Worm (Caenorhabditis elegans) whole organism, early embryonic: ENCODE measurements around the gene msp-55.
"Not testable (repeated sequence)": the region's sequence is repeated elsewhere in the genome, so short reads cannot be mapped to it uniquely, and the experiment has no call there.

ENCODE experiments used
- B0310.2 ChIP-seq: sonication (generic microtip); optimal IDR thresholded peaks from 2 replicates; lab custom pipeline; 2016; ENCODE audit warnings: mild to moderate bottlenecking, missing genetic modification characterization, missing compliant biosample characterization
- F13C5.2 ChIP-seq: sonication (generic microtip); optimal IDR thresholded peaks from 2 replicates; lab custom pipeline; 2017; ENCODE audit warnings: mild to moderate bottlenecking, missing genetic modification characterization, inconsistent platforms, missing compliant biosample characterization
- aly-1 ChIP-seq: sonication (generic microtip); optimal IDR thresholded peaks from 2 replicates; lab custom pipeline; 2016; ENCODE audit warnings: missing genetic modification characterization, missing compliant biosample characterization
- ama-1 ChIP-seq: fragments of 150-350 bp; optimal IDR thresholded peaks from 2 replicates; lab custom pipeline; 2014
- ceh-13 ChIP-seq: fragments of 200-800 bp; sonication (Bioruptor generic); optimal IDR thresholded peaks from 2 replicates; lab custom pipeline; 2018; ENCODE audit warnings: mild to moderate bottlenecking, missing genetic modification characterization, missing compliant biosample characterization
- ceh-36 ChIP-seq: sonication (generic microtip); optimal IDR thresholded peaks from 2 replicates; lab custom pipeline; 2016; ENCODE audit warnings: missing genetic modification characterization, inconsistent platforms, missing compliant biosample characterization
- ets-7 ChIP-seq: sonication (generic microtip); optimal IDR thresholded peaks from 2 replicates; lab custom pipeline; 2016; ENCODE audit warnings: missing genotype, missing genetic modification characterization, missing compliant biosample characterization
- flt-1 ChIP-seq: fragments of 200-800 bp; sonication (Bioruptor generic); IDR thresholded peaks from 2 replicates; pipeline ENCODE4 v1.3.6; 2022; ENCODE audit warnings: missing genetic modification characterization, missing compliant biosample characterization
- hmbx-1 ChIP-seq: sonication (generic microtip); optimal IDR thresholded peaks from 2 replicates; lab custom pipeline; 2016; ENCODE audit warnings: mild to moderate bottlenecking, missing genetic modification characterization, missing compliant biosample characterization
- hmg-4 ChIP-seq: fragments of 200-800 bp; sonication (Bioruptor generic); optimal IDR thresholded peaks from 2 replicates; lab custom pipeline; 2018; ENCODE audit warnings: mild to moderate bottlenecking, missing genetic modification characterization, missing compliant biosample characterization
- hnd-1 ChIP-seq: sonication (generic microtip); optimal IDR thresholded peaks from 2 replicates; lab custom pipeline; 2016; ENCODE audit warnings: missing genetic modification characterization, missing compliant biosample characterization
- pes-1 ChIP-seq: fragments of 200-800 bp; sonication (Bioruptor generic); IDR thresholded peaks from 2 replicates; pipeline ENCODE4 v1.3.6; 2022; ENCODE audit warnings: missing genetic modification reagents, missing genetic modification characterization, missing compliant biosample characterization
- scrt-1 ChIP-seq: fragments of 200-800 bp; sonication (Bioruptor generic); IDR thresholded peaks from 2 replicates; pipeline ENCODE4 v1.3.6; 2022; ENCODE audit warnings: missing genetic modification characterization, missing compliant biosample characterization
- sea-1 ChIP-seq: fragments of 200-800 bp; sonication (Bioruptor generic); conservative IDR thresholded peaks from 2 replicates; pipeline ENCODE4 v1.3.6; 2022; ENCODE audit warnings: missing genetic modification characterization, missing compliant biosample characterization
- tbx-11 ChIP-seq: fragments of 200-800 bp; sonication (Bioruptor generic); IDR thresholded peaks from 2 replicates; pipeline ENCODE4 v1.3.6; 2022; ENCODE audit warnings: missing genetic modification characterization, missing compliant biosample characterization
- tbx-37 ChIP-seq: fragments of 200-800 bp; sonication (Bioruptor generic); conservative IDR thresholded peaks from 2 replicates; pipeline ENCODE4 v1.3.6; 2022; ENCODE audit warnings: missing genetic modification reagents, missing genetic modification characterization, missing compliant biosample characterization
- tra-4 ChIP-seq: sonication (generic microtip); optimal IDR thresholded peaks from 2 replicates; lab custom pipeline; 2017; ENCODE audit warnings: missing genetic modification characterization, missing compliant biosample characterization

msp-55 gene

ce11 chrIV:5077918-5078317 is 22.1 kb upstream of the msp-55 start:
- TF ChIP-seq hmg-4 (GFP tag; lab: Kevin White, UChicago) = peak; percentile 81
- no peak for TF ChIP-seq hmbx-1 (tag; lab: Kevin White, UChicago)
- TF ChIP-seq flt-1 (GFP tag; lab: Robert Waterston, UW) = 0 out of 2 replicates have a peak, but pooled peaks have one; percentile 16

- TF ChIP-seq hmbx-1 (tag; lab: Kevin White, UChicago) (no peak), F13C5.2 (tag; lab: Kevin White, UChicago) (no peak), tbx-11 (GFP tag; lab: Robert Waterston, UW) (no peak), tra-4 (no peak), scrt-1 (no peak), hnd-1 (tag; lab: Kevin White, UChicago) (no peak), ceh-36 (tag; lab: Kevin White, UChicago) (no peak), pes-1 (GFP tag; lab: Robert Waterston, UW) (no peak), aly-1 (tag; lab: Kevin White, UChicago) (no peak), tbx-37 (GFP tag; lab: Robert Waterston, UW) (no peak), sea-1 (GFP tag; lab: Robert Waterston, UW) (no peak), flt-1 (GFP tag; lab: Robert Waterston, UW) (no peak), ama-1 (no peak), ets-7 (tag; lab: Kevin White, UChicago) (no peak), hmg-4 (GFP tag; lab: Kevin White, UChicago) (no peak)
Observed at ce11 chrIV:5076607-5077006, 20.8 kb upstream of the msp-55 start.

DNA sequence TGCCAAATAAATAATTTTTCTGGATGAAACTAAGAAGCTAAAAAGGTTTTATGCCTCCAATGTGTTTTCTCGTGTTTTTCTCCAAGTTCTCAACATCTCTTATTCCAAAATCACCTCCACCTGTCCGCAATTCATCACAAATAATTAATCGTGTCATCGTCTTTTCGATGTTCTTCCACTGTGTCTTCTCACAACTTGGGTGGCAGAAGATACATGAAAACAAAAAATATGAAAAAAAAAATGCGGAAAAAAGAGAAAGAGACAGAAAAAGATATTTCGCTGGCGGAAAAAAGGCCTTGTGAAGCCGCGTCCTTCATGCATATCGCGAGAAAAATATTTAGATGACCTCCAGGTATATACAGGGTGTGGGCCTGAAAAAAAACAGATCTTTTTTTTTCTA is 18.0 kb upstream of the msp-55 start:
- TF ChIP-seq ets-7 (tag; lab: Kevin White, UChicago) = no peak
- TF ChIP-seq flt-1 (GFP tag; lab: Robert Waterston, UW) = no peak
- TF ChIP-seq hmg-4 (GFP tag; lab: Kevin White, UChicago) = no peak
- no peak for TF ChIP-seq ceh-13 (GFP tag; lab: Kevin White, UChicago)
- no peak for TF ChIP-seq hnd-1 (tag; lab: Kevin White, UChicago)
- TF ChIP-seq ama-1 = no peak
- no peak for TF ChIP-seq scrt-1
- no peak for TF ChIP-seq tbx-11 (GFP tag; lab: Robert Waterston, UW)
- TF ChIP-seq tbx-37 (GFP tag; lab: Robert Waterston, UW) = no peak
- TF ChIP-seq sea-1 (GFP tag; lab: Robert Waterston, UW) = no peak
- TF ChIP-seq hmbx-1 (tag; lab: Kevin White, UChicago) = no peak
- no peak for TF ChIP-seq pes-1 (GFP tag; lab: Robert Waterston, UW)

- not testable (repeated sequence) for TF ChIP-seq ets-7 (tag; lab: Kevin White, UChicago); F13C5.2 (tag; lab: Kevin White, UChicago); pes-1 (GFP tag; lab: Robert Waterston, UW)
Observed at ce11 chrIV:5070593-5070992, 14.8 kb upstream of the msp-55 start, which contains the start of gene C02B10.6. TSS of gene C02B10.6 (plus strand) at chrIV:5070893.

DNA sequence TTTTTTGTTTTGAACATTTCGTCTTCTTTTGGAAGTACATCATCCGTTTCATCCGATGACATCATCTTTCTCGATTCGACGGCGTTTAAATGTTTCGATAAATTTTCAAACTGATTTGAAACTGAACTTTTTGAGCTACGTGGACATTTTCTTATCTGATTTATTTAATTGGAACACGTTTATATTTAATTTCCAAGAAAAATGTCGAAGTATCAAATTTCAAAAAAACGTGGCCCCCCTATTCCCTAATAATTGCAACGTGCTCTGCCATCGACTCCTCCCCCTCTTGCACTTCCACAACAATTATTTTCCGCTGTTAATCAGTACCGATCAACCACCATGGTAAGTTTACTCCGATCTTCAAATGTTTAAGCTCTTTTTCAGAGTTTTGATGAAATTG is 12.7 kb upstream of the msp-55 start, which contains the start of the genes R13H9.6 and rmd-6:
Gene R13H9.6, minus strand, starts transcription at position 101 of the 400 bp plus-strand sequence.
Gene rmd-6, plus strand, starts transcription at position 305 of the 400 bp plus-strand sequence.
- not testable (repeated sequence) for TF ChIP-seq ceh-36 (tag; lab: Kevin White, UChicago); tra-4; hmbx-1 (tag; lab: Kevin White, UChicago)

ce11 chrIV:5066887-5067286 is 11.1 kb upstream of the msp-55 start, which contains the start of gene ttbk-2.2:
TSS of gene ttbk-2.2 (minus strand) at chrIV:5066987.
- not testable (repeated sequence) for TF ChIP-seq flt-1 (GFP tag; lab: Robert Waterston, UW); ceh-13 (GFP tag; lab: Kevin White, UChicago); ets-7 (tag; lab: Kevin White, UChicago)

DNA sequence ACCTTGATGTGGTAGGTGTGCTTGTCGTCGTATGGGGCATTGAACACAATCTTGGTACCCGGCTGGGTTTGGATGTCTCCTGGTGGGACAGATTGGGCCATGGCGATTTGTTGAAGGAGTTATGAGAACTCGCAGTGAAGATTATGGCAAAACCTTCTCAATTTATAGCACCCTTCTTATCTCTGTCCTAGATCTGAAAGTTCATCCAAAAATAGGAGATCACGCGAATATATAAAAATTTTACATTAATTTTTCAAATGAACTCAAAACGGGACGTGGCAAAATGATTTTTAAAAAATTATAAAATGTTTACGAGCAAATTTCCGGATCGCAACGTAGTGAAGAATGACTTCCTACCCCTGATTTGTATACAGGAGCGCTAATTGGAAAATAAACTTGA is 9.1 kb upstream of the msp-55 start, which contains the start of gene msp-53:
Gene msp-53, minus strand, starts transcription at position 101 of the 400 bp plus-strand sequence.
- TF ChIP-seq aly-1 (tag; lab: Kevin White, UChicago); tbx-37 (GFP tag; lab: Robert Waterston, UW); B0310.2 (tag; lab: Kevin White, UChicago): not testable (repeated sequence)

DNA sequence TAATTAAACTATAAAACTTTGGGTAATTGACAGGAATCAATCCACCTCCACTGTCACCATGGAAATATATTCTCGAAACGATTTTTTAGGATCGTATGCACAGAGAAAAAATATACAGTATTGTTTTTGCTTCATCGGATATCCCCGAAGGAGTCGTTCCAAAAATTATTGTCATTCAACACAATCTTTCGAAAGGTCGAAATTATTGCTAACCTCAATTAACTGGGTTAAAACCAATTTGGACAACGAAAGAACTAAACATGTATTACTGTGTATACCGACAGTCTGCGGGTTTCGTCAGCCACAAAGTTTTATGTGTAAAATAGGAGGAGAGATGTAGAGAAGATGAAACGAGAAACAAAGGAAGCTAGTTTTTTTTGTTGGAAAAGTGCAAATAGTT is 7.5 kb upstream of the msp-55 start:
- TF ChIP-seq sea-1 (GFP tag; lab: Robert Waterston, UW) (no peak), hnd-1 (tag; lab: Kevin White, UChicago) (no peak), tbx-37 (GFP tag; lab: Robert Waterston, UW) (no peak), ceh-36 (tag; lab: Kevin White, UChicago) (no peak), ama-1 (no peak), tra-4 (no peak), ceh-13 (GFP tag; lab: Kevin White, UChicago) (no peak), F13C5.2 (tag; lab: Kevin White, UChicago) (no peak), aly-1 (tag; lab: Kevin White, UChicago) (no peak), ets-7 (tag; lab: Kevin White, UChicago) (no peak), pes-1 (GFP tag; lab: Robert Waterston, UW) (no peak), flt-1 (GFP tag; lab: Robert Waterston, UW) (no peak), scrt-1 (no peak), tbx-11 (GFP tag; lab: Robert Waterston, UW) (no peak), hmbx-1 (tag; lab: Kevin White, UChicago) (no peak), B0310.2 (tag; lab: Kevin White, UChicago) (no peak), hmg-4 (GFP tag; lab: Kevin White, UChicago) (no peak)
